Worm (Caenorhabditis elegans): ENCODE measurements around the gene arle-14.

DNA sequence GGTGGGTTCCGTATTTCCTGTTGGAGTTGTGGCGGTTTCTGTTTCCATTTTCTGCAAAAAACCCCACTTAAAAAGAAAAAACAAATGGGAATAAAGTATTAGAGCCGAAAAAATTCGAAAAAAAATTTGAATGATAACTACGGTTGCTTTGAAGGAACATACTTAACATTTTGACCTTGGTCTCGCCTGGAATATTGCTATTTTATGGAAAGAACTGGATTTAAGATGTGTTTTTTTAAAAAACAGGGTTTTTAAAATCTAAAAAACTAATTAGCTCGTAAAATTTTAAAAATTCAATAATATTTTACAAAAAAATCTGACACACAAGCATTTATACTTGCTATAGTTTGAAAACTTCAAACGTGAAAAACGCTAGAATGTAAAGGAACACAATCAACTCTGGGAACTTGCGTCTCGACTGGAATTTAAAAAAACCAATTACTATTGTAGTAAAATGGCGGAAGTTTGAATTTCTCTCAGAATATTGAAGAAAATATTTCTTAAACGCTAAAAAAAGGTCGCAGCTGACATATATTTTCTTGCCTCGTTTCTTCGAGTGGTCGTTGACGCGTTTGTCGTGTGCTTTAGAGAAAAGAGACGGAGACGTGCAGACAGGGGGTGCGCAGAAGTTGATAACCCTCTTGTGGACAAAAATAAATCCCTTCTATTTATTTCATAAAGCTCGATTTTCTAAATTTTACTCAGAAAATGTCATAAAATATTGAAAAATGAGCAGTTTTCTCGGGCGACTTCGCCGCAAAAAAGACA, 5.4 kb downstream of the arle-14 start, which contains the start of the genes lgg-3 and rgs-5:
- TF ChIP-seq ama-1 (optimal IDR thresholded peaks at IDR 0.05) (no peak), ets-7 (tag; optimal IDR thresholded peaks at IDR 0.05) (no peak), hnd-1 (tag; optimal IDR thresholded peaks at IDR 0.05) (no peak), pes-1 (GFP tag; IDR thresholded peaks at IDR 0.05) (no peak), tbx-11 (GFP tag; IDR thresholded peaks at IDR 0.05) (no peak)

All from whole organism, early embryonic.